Worm (Caenorhabditis elegans): ENCODE results near the gene pph-6.
A peak's percentile ranks its signal among the peaks of the same experiment; 100 is the strongest.

The pph-6 gene

ce11 chrIII:3469646-3470045 is 8.1 kb downstream of the pph-6 start, which contains the start of gene smim-14:
Gene smim-14 (minus strand): TSS chrIII:3469746.
- TF ChIP-seq ztf-29 (GFP tag; IDR thresholded peaks at IDR 0.05) (no peak), flt-1 (GFP tag; IDR thresholded peaks at IDR 0.05) (no peak), med-1 (GFP tag; optimal IDR thresholded peaks at IDR 0.05; ENCODE audit: insufficient read depth) (no peak), T22C8.4 (GFP tag; IDR thresholded peaks at IDR 0.05) (no peak), klf-2 (GFP tag; conservative IDR thresholded peaks at IDR 0.05) (no peak), tab-1 (GFP tag; IDR thresholded peaks at IDR 0.05) (no peak), ref-1 (GFP tag; conservative IDR thresholded peaks at IDR 0.05) (no peak), cog-1 (tag; optimal IDR thresholded peaks at IDR 0.05) (no peak), ztf-23 (GFP tag; IDR thresholded peaks at IDR 0.05) (no peak)

ce11 chrIII:3470433-3470832 is 8.9 kb downstream of the pph-6 start:
- TF ChIP-seq ztf-29 (GFP tag; IDR thresholded peaks at IDR 0.05), result no peak
- TF ChIP-seq ref-1 (GFP tag; conservative IDR thresholded peaks at IDR 0.05), result no peak
- no peak for TF ChIP-seq cog-1 (tag; optimal IDR thresholded peaks at IDR 0.05)
- TF ChIP-seq klf-2 (GFP tag; conservative IDR thresholded peaks at IDR 0.05), result no peak
- TF ChIP-seq flt-1 (GFP tag; IDR thresholded peaks at IDR 0.05), result no peak
- no peak for TF ChIP-seq ztf-23 (GFP tag; IDR thresholded peaks at IDR 0.05)
- TF ChIP-seq med-1 (GFP tag; optimal IDR thresholded peaks at IDR 0.05; ENCODE audit: insufficient read depth), result no peak
- no peak for TF ChIP-seq T22C8.4 (GFP tag; IDR thresholded peaks at IDR 0.05)
- TF ChIP-seq tab-1 (GFP tag; IDR thresholded peaks at IDR 0.05), result no peak

DNA sequence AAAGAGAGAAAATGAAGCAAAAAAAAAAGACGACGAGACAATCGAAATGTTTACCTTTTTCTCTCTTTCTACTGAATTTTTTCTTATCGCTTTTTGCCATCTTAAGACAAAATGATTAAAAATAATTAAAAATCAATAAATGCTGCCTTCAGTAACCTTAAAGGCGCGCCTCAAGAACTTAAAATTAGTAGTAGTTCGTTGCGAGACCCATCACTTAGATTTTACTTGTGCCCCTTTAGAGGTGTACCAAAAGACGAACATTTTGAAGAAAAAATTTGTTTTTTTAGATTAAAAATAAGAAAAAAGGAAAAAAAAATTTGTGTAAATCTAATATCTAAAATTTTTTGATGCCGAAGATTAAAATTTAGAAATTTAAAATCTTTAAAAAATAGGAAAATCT is 9.5 kb downstream of the pph-6 start:
- TF ChIP-seq tab-1 (GFP tag; IDR thresholded peaks at IDR 0.05) (no peak), ztf-23 (GFP tag; IDR thresholded peaks at IDR 0.05) (no peak), klf-2 (GFP tag; conservative IDR thresholded peaks at IDR 0.05) (no peak)

ce11 chrIII:3471403-3472053 is 10.0 kb downstream of the pph-6 start, which contains the start of gene rsu-1:
Gene rsu-1 (plus strand): TSS chrIII:3472003.
- TF ChIP-seq T22C8.4 (GFP tag; IDR thresholded peaks at IDR 0.05), result peak; percentile 51
- TF ChIP-seq cog-1 (tag; optimal IDR thresholded peaks at IDR 0.05), result peak; percentile 26
- TF ChIP-seq ref-1 (GFP tag; conservative IDR thresholded peaks at IDR 0.05), result no peak

DNA sequence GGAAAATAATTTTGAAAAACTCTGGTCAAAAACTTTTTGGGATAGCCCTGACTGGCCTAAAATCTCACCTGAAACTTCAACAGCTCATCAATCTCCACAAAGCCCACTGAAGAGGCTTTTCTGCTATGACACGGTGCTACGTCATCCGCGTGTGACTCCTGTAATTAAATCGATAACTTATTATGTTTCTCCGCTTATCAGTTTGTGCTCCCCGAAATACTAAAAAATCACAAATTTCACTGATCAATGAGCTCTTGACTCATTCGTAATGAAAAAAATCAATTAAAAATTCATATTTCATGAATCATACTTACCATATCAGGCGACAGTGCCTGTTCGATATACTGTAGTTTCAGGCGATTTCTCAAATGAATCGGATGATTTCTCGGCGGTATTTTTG is 13.5 kb downstream of the pph-6 start:
- no peak for TF ChIP-seq cog-1 (tag; optimal IDR thresholded peaks at IDR 0.05)
- no peak for TF ChIP-seq klf-2 (GFP tag; conservative IDR thresholded peaks at IDR 0.05)
- no peak for TF ChIP-seq tab-1 (GFP tag; IDR thresholded peaks at IDR 0.05)
- no peak for TF ChIP-seq T22C8.4 (GFP tag; IDR thresholded peaks at IDR 0.05)
- TF ChIP-seq flt-1 (GFP tag; IDR thresholded peaks at IDR 0.05), result no peak
- TF ChIP-seq ztf-29 (GFP tag; IDR thresholded peaks at IDR 0.05), result no peak
- no peak for TF ChIP-seq med-1 (GFP tag; optimal IDR thresholded peaks at IDR 0.05; ENCODE audit: insufficient read depth)
- TF ChIP-seq ref-1 (GFP tag; conservative IDR thresholded peaks at IDR 0.05), result no peak
- no peak for TF ChIP-seq ztf-23 (GFP tag; IDR thresholded peaks at IDR 0.05)

ce11 chrIII:3475497-3475896 is 14.0 kb downstream of the pph-6 start, which contains the start of gene C34C12.9:
Gene C34C12.9 (minus strand): TSS chrIII:3475512.
- no peak for TF ChIP-seq klf-2 (GFP tag; conservative IDR thresholded peaks at IDR 0.05)
- TF ChIP-seq ref-1 (GFP tag; conservative IDR thresholded peaks at IDR 0.05), result no peak
- TF ChIP-seq T22C8.4 (GFP tag; IDR thresholded peaks at IDR 0.05), result no peak
- TF ChIP-seq cog-1 (tag; optimal IDR thresholded peaks at IDR 0.05), result no peak
- TF ChIP-seq ztf-23 (GFP tag; IDR thresholded peaks at IDR 0.05), result no peak
- no peak for TF ChIP-seq tab-1 (GFP tag; IDR thresholded peaks at IDR 0.05)
- TF ChIP-seq flt-1 (GFP tag; IDR thresholded peaks at IDR 0.05), result no peak
- TF ChIP-seq ztf-29 (GFP tag; IDR thresholded peaks at IDR 0.05), result no peak
- TF ChIP-seq med-1 (GFP tag; optimal IDR thresholded peaks at IDR 0.05; ENCODE audit: insufficient read depth), result no peak

- TF ChIP-seq klf-2 (GFP tag; conservative IDR thresholded peaks at IDR 0.05) (peak; percentile 56; the same call in 1 of the 2 replicates), med-1 (GFP tag; optimal IDR thresholded peaks at IDR 0.05; ENCODE audit: insufficient read depth) (no peak), flt-1 (GFP tag; IDR thresholded peaks at IDR 0.05) (0 out of 2 replicates have a peak, but pooled peaks have one; percentile 29), tab-1 (GFP tag; IDR thresholded peaks at IDR 0.05) (no peak), cog-1 (tag; optimal IDR thresholded peaks at IDR 0.05) (peak; percentile 66)
These were observed 14.7 kb downstream of the pph-6 start for ce11 chrIII:3476245-3476644.

- TF ChIP-seq T22C8.4 (GFP tag; IDR thresholded peaks at IDR 0.05), result no peak
- TF ChIP-seq flt-1 (GFP tag; IDR thresholded peaks at IDR 0.05), result no peak
- no peak for TF ChIP-seq klf-2 (GFP tag; conservative IDR thresholded peaks at IDR 0.05)
- no peak for TF ChIP-seq ref-1 (GFP tag; conservative IDR thresholded peaks at IDR 0.05)
- TF ChIP-seq med-1 (GFP tag; optimal IDR thresholded peaks at IDR 0.05; ENCODE audit: insufficient read depth), result no peak
- TF ChIP-seq ztf-29 (GFP tag; IDR thresholded peaks at IDR 0.05), result no peak
- TF ChIP-seq ztf-23 (GFP tag; IDR thresholded peaks at IDR 0.05), result no peak
These were observed 15.9 kb downstream of the pph-6 start for ce11 chrIII:3477375-3477774.

ce11 chrIII:3478795-3479398 is 17.4 kb downstream of the pph-6 start:
- TF ChIP-seq flt-1 (GFP tag; IDR thresholded peaks at IDR 0.05), result no peak
- TF ChIP-seq tab-1 (GFP tag; IDR thresholded peaks at IDR 0.05), result no peak
- no peak for TF ChIP-seq T22C8.4 (GFP tag; IDR thresholded peaks at IDR 0.05)
- no peak for TF ChIP-seq ztf-29 (GFP tag; IDR thresholded peaks at IDR 0.05)
- TF ChIP-seq ztf-23 (GFP tag; IDR thresholded peaks at IDR 0.05), result no peak
- no peak for TF ChIP-seq cog-1 (tag; optimal IDR thresholded peaks at IDR 0.05)
- TF ChIP-seq med-1 (GFP tag; optimal IDR thresholded peaks at IDR 0.05; ENCODE audit: insufficient read depth), result no peak
- TF ChIP-seq ref-1 (GFP tag; conservative IDR thresholded peaks at IDR 0.05), result no peak
- no peak for TF ChIP-seq klf-2 (GFP tag; conservative IDR thresholded peaks at IDR 0.05)

- TF ChIP-seq ztf-23 (GFP tag; IDR thresholded peaks at IDR 0.05) (no peak), T22C8.4 (GFP tag; IDR thresholded peaks at IDR 0.05) (no peak), med-1 (GFP tag; optimal IDR thresholded peaks at IDR 0.05; ENCODE audit: insufficient read depth) (no peak), ref-1 (GFP tag; conservative IDR thresholded peaks at IDR 0.05) (no peak), klf-2 (GFP tag; conservative IDR thresholded peaks at IDR 0.05) (no peak), ztf-29 (GFP tag; IDR thresholded peaks at IDR 0.05) (no peak), cog-1 (tag; optimal IDR thresholded peaks at IDR 0.05) (no peak), tab-1 (GFP tag; IDR thresholded peaks at IDR 0.05) (no peak), flt-1 (GFP tag; IDR thresholded peaks at IDR 0.05) (no peak)
These were observed 18.7 kb downstream of the pph-6 start for ce11 chrIII:3480236-3480635.
